Fruit fly (Drosophila melanogaster) whole organism, adult: ENCODE data around the gene ACXE.

Source experiments
- CG12768 ChIP-seq: fragments of 200-800 bp; sonication (Bioruptor generic); optimal IDR thresholded peaks from 2 replicates; lab custom pipeline; 2017; ENCODE audit warnings: missing biosample characterization, missing genetic modification characterization, mild to moderate bottlenecking, moderate library complexity, missing genetic modification reagents
- CG1620 ChIP-seq: fragments of 200-800 bp; sonication (Bioruptor generic); optimal IDR thresholded peaks from 2 replicates; lab custom pipeline; 2016; ENCODE audit warnings: missing biosample characterization, missing genetic modification characterization
- CG33017 ChIP-seq: fragments of 200-800 bp; sonication (Bioruptor generic); optimal IDR thresholded peaks from 2 replicates; lab custom pipeline; 2018; ENCODE audit warnings: missing biosample characterization, mild to moderate bottlenecking, missing genetic modification characterization, moderate library complexity
- CG7045 ChIP-seq: fragments of 200-800 bp; sonication (Bioruptor generic); optimal IDR thresholded peaks from 2 replicates; lab custom pipeline; 2017; ENCODE audit warnings: missing biosample characterization, mild to moderate bottlenecking, missing genetic modification characterization
- Crg-1 ChIP-seq: fragments of 200-800 bp; sonication (Bioruptor generic); optimal IDR thresholded peaks from 2 replicates; lab custom pipeline; 2016; ENCODE audit warnings: missing biosample characterization, missing genetic modification characterization
- bab1 ChIP-seq: fragments of 200-800 bp; sonication (Bioruptor generic); optimal IDR thresholded peaks from 3 replicates; lab custom pipeline; 2019; ENCODE audit warnings: missing biosample characterization, mild to moderate bottlenecking, missing genetic modification characterization, moderate library complexity

dm6 chr2L:12891651-12892050, 33.8 kb upstream of the ACXE start:
- TF ChIP-seq CG12768 (GFP tag; lab: Kevin White, UChicago) (no peak), CG33017 (tag; lab: Kevin White, UChicago) (no peak), bab1 (no peak), CG7045 (GFP tag; lab: Kevin White, UChicago) (no peak), Crg-1 (GFP tag; lab: Kevin White, UChicago) (no peak), CG1620 (GFP tag; lab: Kevin White, UChicago) (no peak)
